Worm (Caenorhabditis elegans) whole organism, L4 larva: ENCODE data around the gene F56F11.4.
"Not testable (repeated sequence)": the region's sequence is repeated elsewhere in the genome, so short reads cannot be mapped to it uniquely, and the experiment has no call there.

Experiments
- F10B5.3 ChIP-seq: sonication (generic microtip); optimal IDR thresholded peaks from 2 replicates; lab custom pipeline; 2016; ENCODE audit warnings: mild to moderate bottlenecking, missing genetic modification characterization, missing compliant biosample characterization
- F44E2.7 ChIP-seq: fragments of 200-800 bp; sonication (Bioruptor generic); IDR thresholded peaks from 2 replicates; pipeline ENCODE4 v2.1.2; 2022; ENCODE audit warnings: missing genetic modification characterization, missing compliant biosample characterization
- F49E8.2 ChIP-seq: sonication (generic microtip); optimal IDR thresholded peaks from 2 replicates; lab custom pipeline; 2016; ENCODE audit warnings: missing compliant biosample characterization, mild to moderate bottlenecking, missing genetic modification characterization, borderline replicate concordance
- T20F7.1 ChIP-seq: fragments of 200-800 bp; sonication (Bioruptor generic); optimal IDR thresholded peaks from 2 replicates; lab custom pipeline; 2018; ENCODE audit warnings: mild to moderate bottlenecking, missing genetic modification characterization, missing compliant biosample characterization
- T26A8.4 ChIP-seq: fragments of 200-800 bp; sonication (Bioruptor generic); IDR thresholded peaks from 2 replicates; pipeline ENCODE4 v1.3.6; 2022; ENCODE audit warnings: missing genetic modification characterization, missing compliant biosample characterization
- Y105C5A.15 ChIP-seq: fragments of 200-800 bp; sonication (Bioruptor generic); IDR thresholded peaks from 2 replicates; pipeline ENCODE4 v1.3.6; 2022; ENCODE audit warnings: missing genetic modification characterization, missing compliant biosample characterization
- aha-1 ChIP-seq: fragments of 150-350 bp; peaks from one replicate; lab custom pipeline; 2014; ENCODE audit warnings: missing biosample characterization, missing genetic modification characterization
- ama-1 ChIP-seq: fragments of 150-350 bp; optimal IDR thresholded peaks from 2 replicates; lab custom pipeline; 2014; ENCODE audit warnings: inconsistent platforms, mixed read lengths
- attf-4 ChIP-seq: sonication (generic microtip); optimal IDR thresholded peaks from 3 replicates; lab custom pipeline; 2017; ENCODE audit warnings: missing biosample characterization, missing genetic modification characterization
- ceh-20 ChIP-seq: fragments of 200-800 bp; sonication (Bioruptor generic); IDR thresholded peaks from 2 replicates; pipeline ENCODE4 v1.3.6; 2022; ENCODE audit warnings: missing genetic modification reagents, missing genetic modification characterization, missing compliant biosample characterization
- ceh-28 ChIP-seq: fragments of 150-350 bp; optimal IDR thresholded peaks from 2 replicates; lab custom pipeline; 2014; ENCODE audit warnings: missing biosample characterization, missing genetic modification reagents, missing genetic modification characterization
- ceh-82 ChIP-seq: sonication (generic microtip); optimal IDR thresholded peaks from 2 replicates; lab custom pipeline; 2017; ENCODE audit warnings: missing biosample characterization, missing genetic modification characterization
- cey-2 ChIP-seq: sonication (generic microtip); optimal IDR thresholded peaks from 3 replicates; lab custom pipeline; 2017; ENCODE audit warnings: missing genetic modification characterization, mild to moderate bottlenecking, missing compliant biosample characterization, antibody characterized with exemption, borderline replicate concordance; ENCODE audit not compliant: insufficient read depth
- dmd-6 ChIP-seq: fragments of 200-800 bp; sonication (Bioruptor generic); IDR thresholded peaks from 2 replicates; pipeline ENCODE4 v1.3.6; 2022; ENCODE audit warnings: missing genetic modification reagents, missing genetic modification characterization, missing compliant biosample characterization
- dve-1 ChIP-seq: sonication (generic microtip); optimal IDR thresholded peaks from 2 replicates; lab custom pipeline; 2017; ENCODE audit warnings: antibody characterized with exemption, mild to moderate bottlenecking, missing genetic modification characterization, missing compliant biosample characterization; ENCODE audit not compliant: insufficient read depth
- egl-43 ChIP-seq: fragments of 200-800 bp; sonication (Bioruptor generic); IDR thresholded peaks from 2 replicates; pipeline ENCODE4 v1.3.6; 2022; ENCODE audit warnings: missing genetic modification reagents, missing genetic modification characterization, missing compliant biosample characterization
- hlh-11 ChIP-seq: fragments of 200-800 bp; sonication (Bioruptor generic); optimal IDR thresholded peaks from 2 replicates; lab custom pipeline; 2018; ENCODE audit warnings: mild to moderate bottlenecking, missing genetic modification characterization, missing compliant biosample characterization
- hmg-1.1 ChIP-seq: fragments of 200-800 bp; sonication (Bioruptor generic); IDR thresholded peaks from 2 replicates; pipeline ENCODE4 v1.3.6; 2022; ENCODE audit warnings: missing genetic modification reagents, missing genetic modification characterization, missing compliant biosample characterization
- jun-1 ChIP-seq: fragments of 150-350 bp; optimal IDR thresholded peaks from 2 replicates; lab custom pipeline; 2014; ENCODE audit warnings: missing biosample characterization, missing genetic modification reagents, missing genetic modification characterization
- lin-13 ChIP-seq: fragments of 150-350 bp; optimal IDR thresholded peaks from 2 replicates; lab custom pipeline; 2014; ENCODE audit warnings: missing biosample characterization, missing genetic modification reagents, missing genetic modification characterization
- lin-38 ChIP-seq: fragments of 200-800 bp; sonication (Bioruptor generic); IDR thresholded peaks from 2 replicates; pipeline ENCODE4 v1.3.6; 2022; ENCODE audit warnings: missing genetic modification reagents, missing genetic modification characterization, missing compliant biosample characterization
- madf-5 ChIP-seq, 2 experiments: fragments of 200-800 bp; sonication (Bioruptor generic); IDR thresholded peaks; 2 replicates each; pipeline ENCODE4 v1.3.6; 2022; ENCODE audit warnings: missing compliant biosample characterization in 2 of 2, missing genetic modification characterization in 2 of 2
- madf-9 ChIP-seq: fragments of 200-800 bp; sonication (Bioruptor generic); conservative IDR thresholded peaks from 2 replicates; pipeline ENCODE4 v1.3.6; 2022; ENCODE audit warnings: missing genetic modification reagents, missing genetic modification characterization, missing compliant biosample characterization
- mdl-1 ChIP-seq, 2 experiments: fragments of 150-350 bp in 1 of 2; sonication (generic microtip) in 1 of 2; optimal IDR thresholded peaks; 2 replicates each; lab custom pipeline; 2014 to 2017; ENCODE audit warnings: missing biosample characterization in 2 of 2, missing genetic modification characterization in 2 of 2
- mep-1 ChIP-seq: fragments of 150-350 bp; sonication (generic microtip); optimal IDR thresholded peaks from 3 replicates; lab custom pipeline; 2014; ENCODE audit warnings: missing biosample characterization, missing genetic modification characterization
- nhr-11 ChIP-seq: fragments of 150-350 bp; optimal IDR thresholded peaks from 2 replicates; lab custom pipeline; 2014; ENCODE audit warnings: missing biosample characterization, missing genetic modification characterization
- nhr-111 ChIP-seq: fragments of 200-800 bp; sonication (Bioruptor generic); optimal IDR thresholded peaks from 2 replicates; lab custom pipeline; 2018; ENCODE audit warnings: mild to moderate bottlenecking, missing genetic modification characterization, missing compliant biosample characterization
- nhr-28 ChIP-seq: fragments of 150-350 bp; optimal IDR thresholded peaks from 2 replicates; lab custom pipeline; 2014; ENCODE audit warnings: missing biosample characterization, missing genetic modification characterization
- nhr-77 ChIP-seq: fragments of 150-350 bp; optimal IDR thresholded peaks from 2 replicates; lab custom pipeline; 2014; ENCODE audit warnings: missing biosample characterization, missing genetic modification characterization
- php-3 ChIP-seq: fragments of 200-800 bp; sonication (Bioruptor generic); IDR thresholded peaks from 2 replicates; pipeline ENCODE4 v1.3.6; 2022; ENCODE audit warnings: missing genetic modification reagents, missing genetic modification characterization, missing compliant biosample characterization
- pqm-1 ChIP-seq: sonication (generic microtip); optimal IDR thresholded peaks from 2 replicates; lab custom pipeline; 2017; ENCODE audit warnings: missing biosample characterization, missing genetic modification characterization
- saeg-2 ChIP-seq: fragments of 200-800 bp; sonication (Bioruptor generic); IDR thresholded peaks from 2 replicates; pipeline ENCODE4 v1.3.6; 2022; ENCODE audit warnings: missing genetic modification reagents, missing genetic modification characterization, missing compliant biosample characterization
- snpc-4 ChIP-seq: fragments of 150-350 bp; optimal IDR thresholded peaks from 2 replicates; lab custom pipeline; 2014; ENCODE audit warnings: missing biosample characterization, missing genetic modification characterization
- tag-97 ChIP-seq: fragments of 200-800 bp; sonication (Bioruptor generic); IDR thresholded peaks from 2 replicates; pipeline ENCODE4 v1.3.6; 2022; ENCODE audit warnings: missing genetic modification characterization, missing compliant biosample characterization
- unc-130 ChIP-seq: sonication (generic microtip); optimal IDR thresholded peaks from 2 replicates; lab custom pipeline; 2016; ENCODE audit warnings: missing genetic modification reagents, missing genetic modification characterization, missing compliant biosample characterization
- unc-62 ChIP-seq, 3 experiments: fragments of 150-350 bp in 1 of 3; sonication (generic microtip); optimal IDR thresholded peaks in 2 of 3; peaks in 1 of 3; 1 replicate in 1 of 3; 2 replicates in 2 of 3; lab custom pipeline; 2014 to 2017; ENCODE audit warnings: missing biosample characterization in 3 of 3, missing genetic modification characterization in 3 of 3, missing genetic modification reagents in 3 of 3, missing genotype in 1 of 3
- zip-2 ChIP-seq: fragments of 150-350 bp; optimal IDR thresholded peaks from 2 replicates; lab custom pipeline; 2014; ENCODE audit warnings: missing biosample characterization, missing genetic modification characterization

The F56F11.4 gene

ce11 chrIII:2836742-2837416 is 19.1 kb upstream of the F56F11.4 start:
- TF ChIP-seq ceh-28 (tag; lab: Kevin White, UChicago): peak; percentile 81
- TF ChIP-seq F44E2.7 (GFP tag; lab: Robert Waterston, UW): peak; percentile 39; the same call in 1 of the 2 replicates

- TF ChIP-seq mep-1 (tag; lab: Kevin White, UChicago) (no peak), aha-1 (tag; lab: Kevin White, UChicago) (peak; percentile 91), madf-9 (GFP tag; lab: Robert Waterston, UW) (no peak), hmg-1.1 (GFP tag; lab: Robert Waterston, UW) (no peak), T20F7.1 (GFP tag; lab: Kevin White, UChicago) (no peak), zip-2 (tag; lab: Kevin White, UChicago) (no peak)
Observed at ce11 chrIII:2840877-2841540, 15.0 kb upstream of the F56F11.4 start, which contains the start of gene Y71H2AR.2. Y71H2AR.2 (minus strand) TSS chrIII:2840927.

ce11 chrIII:2841856-2842373 is 14.1 kb upstream of the F56F11.4 start, which contains the start of gene H34I24.2:
H34I24.2 (plus strand) TSS chrIII:2842044.
- TF ChIP-seq hlh-11 (tag; lab: Kevin White, UChicago) (peak; percentile 5), T26A8.4 (GFP tag; lab: Robert Waterston, UW) (no peak), aha-1 (tag; lab: Kevin White, UChicago) (peak; percentile 63), nhr-28 (tag; lab: Kevin White, UChicago) (peak; percentile 21), unc-62 (GFP tag; optimal IDR thresholded peaks at IDR 0.05 in 1 of 2; lab: Kevin White, UChicago) (peak in 1 of 2 experiments; percentile 66), unc-62 (tag; optimal IDR thresholded peaks at IDR 0.05; lab: Kevin White, UChicago) (no peak), pqm-1 (tag; lab: Kevin White, UChicago) (peak; percentile 92), ceh-20 (GFP tag; lab: Robert Waterston, UW) (peak; percentile 46; the same call in 1 of the 2 replicates), Y105C5A.15 (no peak), T20F7.1 (GFP tag; lab: Kevin White, UChicago) (no peak), madf-5 (GFP tag; IDR thresholded peaks at IDR 0.05; lab: Robert Waterston, UW) (no peak), php-3 (GFP tag; lab: Robert Waterston, UW) (0 out of 2 replicates have a peak, but pooled peaks have one; percentile 14)

DNA sequence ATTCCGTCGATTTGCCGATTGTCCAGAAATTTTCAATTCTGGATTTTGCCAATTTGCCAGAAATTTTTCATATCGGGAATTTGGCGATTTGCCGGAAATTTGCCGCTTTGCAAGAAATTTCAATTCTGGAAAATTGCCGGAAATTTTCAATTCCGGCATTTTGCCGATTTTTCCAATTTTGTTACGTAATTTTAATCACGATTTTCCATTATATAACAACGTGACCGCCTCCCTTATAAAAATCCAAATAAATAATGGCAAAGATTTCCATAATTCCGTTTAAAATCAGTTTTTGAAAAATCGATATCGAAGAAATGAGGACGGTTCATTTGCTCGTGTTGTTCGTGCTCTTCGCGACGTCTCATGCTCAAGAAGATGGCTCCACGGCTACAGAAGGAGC is 9.3 kb upstream of the F56F11.4 start, which contains the start of gene H34I24.1:
TSS of gene H34I24.1 (plus strand) at position 301 of the 400 bp plus-strand sequence.
- not testable (repeated sequence) for TF ChIP-seq nhr-111 (GFP tag; lab: Kevin White, UChicago); jun-1; F10B5.3

DNA sequence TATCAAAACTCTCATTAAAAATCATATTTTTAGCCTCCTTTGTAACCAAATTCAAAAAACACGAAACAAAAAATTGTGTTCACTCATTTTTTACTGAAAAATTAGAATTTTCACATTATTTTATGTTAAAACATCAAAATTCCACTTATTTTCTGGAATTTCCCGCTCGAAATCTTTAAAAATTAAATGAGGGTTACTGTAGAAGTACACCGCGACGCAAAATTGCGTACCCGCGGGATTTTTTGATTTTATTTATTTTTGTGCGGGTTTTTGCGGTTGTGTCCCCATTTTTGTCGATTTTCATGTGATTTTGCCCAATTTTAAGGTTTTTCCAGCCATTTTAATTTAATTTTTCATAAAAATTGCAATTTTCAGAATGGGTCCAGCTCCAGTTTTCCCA is 2.3 kb downstream of the F56F11.4 start:
- TF ChIP-seq dve-1 (no peak), unc-130 (peak; percentile 41)

- TF ChIP-seq attf-4 (tag; lab: Kevin White, UChicago) (no peak), tag-97 (GFP tag; lab: Robert Waterston, UW) (no peak), lin-38 (GFP tag; lab: Robert Waterston, UW) (no peak), madf-5 (GFP tag; IDR thresholded peaks at IDR 0.05; lab: Robert Waterston, UW) (no peak), mep-1 (tag; lab: Kevin White, UChicago) (no peak), ama-1 (no peak), egl-43 (GFP tag; lab: Robert Waterston, UW) (no peak), aha-1 (tag; lab: Kevin White, UChicago) (no peak), hmg-1.1 (GFP tag; lab: Robert Waterston, UW) (no peak), dmd-6 (GFP tag; lab: Robert Waterston, UW) (no peak), F49E8.2 (tag; lab: Kevin White, UChicago) (no peak), saeg-2 (no peak), lin-13 (GFP tag; lab: Kevin White, UChicago) (no peak), cey-2 (tag; lab: Kevin White, UChicago) (no peak), madf-9 (GFP tag; lab: Robert Waterston, UW) (no peak), mdl-1 (tag; optimal IDR thresholded peaks at IDR 0.05; lab: Kevin White, UChicago) (no peak), ceh-82 (tag; lab: Kevin White, UChicago) (no peak), nhr-11 (tag; lab: Kevin White, UChicago) (no peak), nhr-77 (no peak), snpc-4 (no peak)
Observed at ce11 chrIII:2864669-2865068, 8.6 kb downstream of the F56F11.4 start.
